Fruit fly (Drosophila melanogaster) whole organism, wandering third instar larva: ENCODE measurements around the gene CG45064.
A peak's percentile ranks its signal among the peaks of the same experiment; 100 is the strongest.

ENCODE experiments used
- Abd-B ChIP-seq: fragments of >200 bp; optimal IDR thresholded peaks from 2 replicates; lab custom pipeline; 2017; ENCODE audit warnings: missing biosample characterization, missing genetic modification characterization
- CG32264 ChIP-seq: fragments of 200-800 bp; sonication (Bioruptor generic); optimal IDR thresholded peaks from 2 replicates; lab custom pipeline; 2016; ENCODE audit warnings: missing biosample characterization, missing genetic modification characterization
- CG9705 ChIP-seq: fragments of 200-800 bp; sonication (Bioruptor generic); optimal IDR thresholded peaks from 2 replicates; lab custom pipeline; 2018; ENCODE audit warnings: missing biosample characterization, mild to moderate bottlenecking, missing genetic modification characterization
- CrebA ChIP-seq: fragments of 200-800 bp; sonication (Bioruptor generic); optimal IDR thresholded peaks from 2 replicates; lab custom pipeline; 2016; ENCODE audit warnings: missing biosample characterization, mild to moderate bottlenecking, missing genetic modification characterization, borderline replicate concordance
- Dfd ChIP-seq: fragments of >200 bp; optimal IDR thresholded peaks from 2 replicates; lab custom pipeline; 2017; ENCODE audit warnings: missing biosample characterization, missing genetic modification characterization
- Dif ChIP-seq: fragments of 200-275, 200-300 bp; sonication (Bioruptor generic); optimal IDR thresholded peaks from 2 replicates; lab custom pipeline; 2018; ENCODE audit warnings: missing biosample characterization, missing genetic modification characterization; ENCODE audit not compliant: partially characterized antibody
- GATAd ChIP-seq: sonication (Bioruptor generic); optimal IDR thresholded peaks from 2 replicates; lab custom pipeline; 2016; ENCODE audit warnings: missing biosample characterization, missing genetic modification characterization
- HLH106 ChIP-seq: fragments of 200-800 bp; optimal IDR thresholded peaks from 3 replicates; lab custom pipeline; 2019; ENCODE audit warnings: missing biosample characterization, mild to moderate bottlenecking, missing genetic modification characterization, moderate library complexity
- Hnf4 ChIP-seq: fragments of 200-800 bp; sonication (Bioruptor generic); optimal IDR thresholded peaks from 2 replicates; lab custom pipeline; 2016; ENCODE audit warnings: missing biosample characterization, mild to moderate bottlenecking, missing genetic modification characterization
- Hr78 ChIP-seq: fragments of >200 bp; optimal IDR thresholded peaks from 2 replicates; lab custom pipeline; 2017; ENCODE audit warnings: missing biosample characterization, missing genetic modification characterization
- Hr83 ChIP-seq: fragments of 200-300 bp; sonication (Bioruptor generic); optimal IDR thresholded peaks from 2 replicates; lab custom pipeline; 2016; ENCODE audit warnings: missing biosample characterization, mild to moderate bottlenecking, missing genetic modification characterization, moderate library complexity; ENCODE audit not compliant: poor library complexity, severe bottlenecking
- Jra ChIP-seq: sonication (Bioruptor generic); optimal IDR thresholded peaks from 2 replicates; lab custom pipeline; 2016; ENCODE audit warnings: missing biosample characterization, missing genetic modification characterization
- Mio ChIP-seq: sonication (Bioruptor generic); optimal IDR thresholded peaks from 2 replicates; lab custom pipeline; 2016; ENCODE audit warnings: missing biosample characterization, missing genetic modification characterization
- Myc ChIP-seq: fragments of >200 bp; optimal IDR thresholded peaks from 2 replicates; lab custom pipeline; 2017
- N ChIP-seq: fragments of >200 bp; optimal IDR thresholded peaks from 2 replicates; lab custom pipeline; 2018; ENCODE audit warnings: missing biosample characterization, missing external identifiers, missing genetic modification characterization
- OdsH ChIP-seq: fragments of 200-800 bp; sonication (Bioruptor generic); optimal IDR thresholded peaks from 2 replicates; lab custom pipeline; 2016; ENCODE audit warnings: missing biosample characterization, mild to moderate bottlenecking, missing genetic modification characterization
- Rel ChIP-seq, 2 experiments: fragments of 200-800 bp; sonication (Bioruptor generic) in 1 of 2; optimal IDR thresholded peaks; 2 replicates in 1 of 2; 3 replicates in 1 of 2; lab custom pipeline; 2016 to 2019; ENCODE audit warnings: mild to moderate bottlenecking in 2 of 2, missing biosample characterization in 2 of 2, missing genetic modification characterization in 2 of 2, moderate library complexity in 1 of 2
- Sp1 ChIP-seq: fragments of 200-800 bp; sonication (Bioruptor generic); optimal IDR thresholded peaks from 3 replicates; lab custom pipeline; 2019; ENCODE audit warnings: missing biosample characterization, mild to moderate bottlenecking, missing genetic modification characterization, moderate library complexity
- Vsx2 ChIP-seq: fragments of 200-300, 225-300 bp; sonication (Bioruptor generic); optimal IDR thresholded peaks from 2 replicates; lab custom pipeline; 2018; ENCODE audit warnings: missing biosample characterization, missing genetic modification characterization; ENCODE audit not compliant: partially characterized antibody
- br ChIP-seq: fragments of 200-800 bp; sonication (Bioruptor generic); optimal IDR thresholded peaks from 2 replicates; lab custom pipeline; 2016; ENCODE audit warnings: missing biosample characterization, missing genetic modification characterization
- brk ChIP-seq: fragments of 200-800 bp; sonication (Bioruptor generic); optimal IDR thresholded peaks from 2 replicates; lab custom pipeline; 2016; ENCODE audit warnings: missing biosample characterization, mild to moderate bottlenecking, missing genetic modification characterization
- dl ChIP-seq, 2 experiments: fragments of 175-275, 200-275 bp in 1 of 2; fragments of 200-275 bp in 1 of 2; sonication (Bioruptor generic); optimal IDR thresholded peaks; lab custom pipeline; 2018; ENCODE audit warnings: mild to moderate bottlenecking in 2 of 2, missing biosample characterization in 2 of 2, missing genetic modification characterization in 2 of 2, moderate library complexity in 2 of 2; ENCODE audit not compliant: partially characterized antibody in 2 of 2, insufficient read depth in 1 of 2
- dmrt93B ChIP-seq: fragments of 200-800 bp; sonication (Bioruptor generic); optimal IDR thresholded peaks from 2 replicates; lab custom pipeline; 2018; ENCODE audit warnings: missing biosample characterization, mild to moderate bottlenecking, missing genetic modification characterization
- dsf ChIP-seq: sonication (Bioruptor generic); optimal IDR thresholded peaks from 2 replicates; lab custom pipeline; 2016; ENCODE audit warnings: missing biosample characterization, missing genetic modification characterization, borderline replicate concordance
- ey ChIP-seq: fragments of 200-800 bp; sonication (Bioruptor generic); optimal IDR thresholded peaks from 2 replicates; lab custom pipeline; 2016; ENCODE audit warnings: missing biosample characterization, missing genetic modification characterization
- foxo ChIP-seq, 2 experiments: fragments of 200-800 bp; sonication (Bioruptor generic); optimal IDR thresholded peaks; 2 replicates in 1 of 2; 3 replicates in 1 of 2; lab custom pipeline; 2016 to 2017; ENCODE audit warnings: missing biosample characterization in 2 of 2, missing genetic modification characterization in 2 of 2
- fru ChIP-seq: fragments of 200-800 bp; sonication (Bioruptor generic); optimal IDR thresholded peaks from 3 replicates; lab custom pipeline; 2016; ENCODE audit warnings: missing biosample characterization, mild to moderate bottlenecking, missing genetic modification characterization
- h ChIP-seq: fragments of 200-800 bp; sonication (Bioruptor generic); optimal IDR thresholded peaks from 3 replicates; lab custom pipeline; 2016; ENCODE audit warnings: missing biosample characterization, mild to moderate bottlenecking, missing genetic modification characterization
- jim ChIP-seq: fragments of 175-275, 200-325 bp; sonication (Bioruptor generic); optimal IDR thresholded peaks from 2 replicates; lab custom pipeline; 2016; ENCODE audit warnings: missing biosample characterization, mild to moderate bottlenecking, missing genetic modification characterization
- lola ChIP-seq: fragments of >200 bp; optimal IDR thresholded peaks from 2 replicates; lab custom pipeline; 2017; ENCODE audit warnings: missing biosample characterization, missing genetic modification characterization
- pan ChIP-seq: fragments of >200 bp; optimal IDR thresholded peaks from 2 replicates; lab custom pipeline; 2017
- psq ChIP-seq: fragments of 200-800 bp; sonication (Bioruptor generic); optimal IDR thresholded peaks from 3 replicates; lab custom pipeline; 2017; ENCODE audit warnings: missing biosample characterization, mild to moderate bottlenecking, missing genetic modification characterization, moderate library complexity
- rgr ChIP-seq: fragments of 200-800 bp; sonication (Bioruptor generic); optimal IDR thresholded peaks from 3 replicates; lab custom pipeline; 2016; ENCODE audit warnings: missing biosample characterization, mild to moderate bottlenecking, missing genetic modification characterization
- sage ChIP-seq: fragments of 200-800 bp; sonication (Bioruptor generic); optimal IDR thresholded peaks from 2 replicates; lab custom pipeline; 2016; ENCODE audit warnings: missing biosample characterization, mild to moderate bottlenecking, missing genetic modification characterization
- sv ChIP-seq: fragments of 200-800 bp; sonication (Bioruptor generic); optimal IDR thresholded peaks from 3 replicates; lab custom pipeline; 2016; ENCODE audit warnings: missing biosample characterization, missing genetic modification characterization
- tai ChIP-seq: sonication (Bioruptor generic); optimal IDR thresholded peaks from 2 replicates; lab custom pipeline; 2016; ENCODE audit warnings: missing biosample characterization, missing genetic modification characterization
- usp ChIP-seq: fragments of >200 bp; optimal IDR thresholded peaks from 2 replicates; lab custom pipeline; 2017; ENCODE audit warnings: missing biosample characterization, missing genetic modification characterization
- woc ChIP-seq: sonication (Bioruptor generic); optimal IDR thresholded peaks from 2 replicates; lab custom pipeline; 2016; ENCODE audit warnings: missing biosample characterization, mild to moderate bottlenecking, missing genetic modification characterization

CG45064 gene

DNA sequence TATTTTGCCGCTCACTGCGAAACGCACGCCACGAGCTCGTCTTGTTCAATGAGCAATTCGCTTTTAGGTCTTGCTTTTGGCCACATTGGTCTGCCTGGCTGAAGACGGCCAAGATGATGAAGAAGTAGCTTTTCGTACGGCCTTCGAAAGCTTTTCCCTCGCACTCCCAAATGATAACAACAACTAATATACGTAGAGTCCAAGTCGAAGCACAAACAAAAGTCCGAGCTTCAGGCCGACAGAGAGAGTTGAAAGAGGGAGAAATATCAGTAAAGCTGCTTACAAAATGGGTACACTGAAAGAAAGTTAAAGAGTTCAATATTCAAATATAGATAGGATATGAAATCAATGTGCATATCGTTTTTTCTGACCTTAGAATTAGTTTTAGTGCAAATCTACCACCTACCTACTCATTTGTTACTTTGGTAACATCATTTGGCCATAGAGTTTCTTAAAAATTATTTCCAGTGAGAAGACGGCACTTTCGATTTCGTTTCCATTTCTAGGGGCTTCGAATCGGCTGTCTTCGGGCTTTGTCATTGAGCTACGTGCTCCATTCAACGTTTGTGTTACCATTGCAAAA lies at the start of gene CG45064, which contains the start of gene CG45065:
Gene CG45064 (minus strand): TSS at position 51 of the 583 bp plus-strand sequence.
Gene CG45065 (minus strand): TSS at position 51 of the 583 bp plus-strand sequence.
- TF ChIP-seq foxo (GFP tag; optimal IDR thresholded peaks at IDR 0.05; lab: Kevin White, UChicago) (peak in 1 of 2 experiments; percentile 75), woc (GFP tag; lab: Kevin White, UChicago) (peak; percentile 55), N (GFP tag; lab: Kevin White, UChicago) (no peak), dmrt93B (GFP tag; lab: Kevin White, UChicago) (peak; percentile 57), Hr83 (GFP tag; lab: Kevin White, UChicago) (no peak), sage (GFP tag; lab: Kevin White, UChicago) (peak; percentile 65), jim (GFP tag; lab: Kevin White, UChicago) (no peak), CG32264 (GFP tag; lab: Kevin White, UChicago) (no peak), Hnf4 (peak; percentile 78), GATAd (GFP tag; lab: Kevin White, UChicago) (no peak), pan (lab: Kevin White, UChicago) (no peak), CG9705 (peak; percentile 37), OdsH (GFP tag; lab: Kevin White, UChicago) (peak; percentile 87), HLH106 (peak; percentile 61), rgr (GFP tag; lab: Kevin White, UChicago) (peak; percentile 90), Sp1 (peak; percentile 78), Dif (GFP tag; lab: Kevin White, UChicago) (no peak), Jra (GFP tag; lab: Kevin White, UChicago) (peak; percentile 30), Dfd (no peak), Vsx2 (GFP tag; lab: Kevin White, UChicago) (no peak), usp (GFP tag; lab: Kevin White, UChicago) (no peak), psq (peak; percentile 81), br (GFP tag; lab: Kevin White, UChicago) (peak; percentile 84), tai (GFP tag; lab: Kevin White, UChicago) (peak; percentile 70), fru (peak; percentile 90), brk (peak; percentile 65), dl (GFP tag; optimal IDR thresholded peaks at IDR 0.05; lab: Kevin White, UChicago; ENCODE audit: insufficient read depth in 1 of 2, partially characterized antibody in 2 of 2) (no peak), sv (GFP tag; lab: Kevin White, UChicago) (peak; percentile 70), Abd-B (GFP tag; lab: Kevin White, UChicago) (no peak), CrebA (GFP tag; lab: Kevin White, UChicago) (peak; percentile 8), h (peak; percentile 92), Hr78 (GFP tag; lab: Kevin White, UChicago) (no peak), ey (GFP tag; lab: Kevin White, UChicago) (peak; percentile 87), Myc (lab: Kevin White, UChicago) (no peak), lola (GFP tag; lab: Kevin White, UChicago) (no peak), Rel (GFP tag; optimal IDR thresholded peaks at IDR 0.05; lab: Kevin White, UChicago) (no peak), Rel (tag; optimal IDR thresholded peaks at IDR 0.05; lab: Kevin White, UChicago) (no peak), Mio (GFP tag; lab: Kevin White, UChicago) (no peak), dsf (GFP tag; lab: Kevin White, UChicago) (peak; percentile 26)

DNA sequence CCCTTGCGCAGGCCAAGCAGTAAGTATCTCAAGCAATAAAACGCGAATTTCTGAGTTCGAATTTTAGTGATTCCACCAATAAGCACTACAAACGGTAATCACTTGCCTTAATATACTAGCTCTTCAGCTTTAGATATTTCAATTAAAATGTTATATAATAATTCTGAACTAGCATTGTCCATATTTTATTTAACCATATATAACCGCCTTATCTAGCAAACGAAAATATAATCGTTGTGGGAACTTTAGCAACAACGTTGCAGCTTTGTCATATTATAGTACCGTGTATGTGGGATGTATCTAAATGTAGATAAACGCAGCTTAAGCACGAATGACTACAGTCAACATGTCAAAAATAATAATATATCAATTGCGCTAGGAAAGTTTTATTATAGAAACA lies 48.9 kb upstream of the CG45064 start:
- TF ChIP-seq dsf (GFP tag; lab: Kevin White, UChicago) (no peak), Myc (lab: Kevin White, UChicago) (no peak), Mio (GFP tag; lab: Kevin White, UChicago) (no peak), psq (no peak), Jra (GFP tag; lab: Kevin White, UChicago) (no peak), Hr83 (GFP tag; lab: Kevin White, UChicago) (no peak), lola (GFP tag; lab: Kevin White, UChicago) (no peak), jim (GFP tag; lab: Kevin White, UChicago) (no peak), foxo (GFP tag; optimal IDR thresholded peaks at IDR 0.05; lab: Kevin White, UChicago) (no peak), fru (no peak), tai (GFP tag; lab: Kevin White, UChicago) (no peak), Vsx2 (GFP tag; lab: Kevin White, UChicago) (no peak), pan (lab: Kevin White, UChicago) (no peak), br (GFP tag; lab: Kevin White, UChicago) (no peak)
